Fruit fly (Drosophila melanogaster) whole organism, embryonic: ENCODE results near the gene CG18428.
A peak's percentile ranks its signal among the peaks of the same experiment; 100 is the strongest.

Source experiments
- C15 ChIP-seq: fragments of 200-800 bp; sonication (Bioruptor generic); IDR thresholded peaks from 3 replicates; pipeline ENCODE4 v1.3.6; 2022; ENCODE audit warnings: missing biosample characterization, missing genetic modification characterization
- CG10959 ChIP-seq: fragments of 200-800 bp; sonication (Bioruptor generic); IDR thresholded peaks from 2 replicates; pipeline ENCODE4 v1.3.6; 2022; ENCODE audit warnings: missing biosample characterization, missing genetic modification characterization
- CG12219 ChIP-seq: fragments of 200-800 bp; sonication (Bioruptor generic); optimal IDR thresholded peaks from 3 replicates; lab custom pipeline; 2018; ENCODE audit warnings: missing biosample characterization, mild to moderate bottlenecking, missing genetic modification characterization
- CG13624 ChIP-seq: fragments of 200-800 bp; sonication (Bioruptor generic); optimal IDR thresholded peaks from 2 replicates; lab custom pipeline; 2016; ENCODE audit warnings: missing biosample characterization, missing genetic modification characterization
- CG14965 ChIP-seq: fragments of 200-800 bp; sonication (Bioruptor generic); optimal IDR thresholded peaks from 2 replicates; lab custom pipeline; 2016; ENCODE audit warnings: missing biosample characterization, missing genetic modification characterization, borderline replicate concordance
- CG15514 ChIP-seq: fragments of 200-800 bp; sonication (Bioruptor generic); optimal IDR thresholded peaks from 3 replicates; lab custom pipeline; 2017; ENCODE audit warnings: missing biosample characterization, missing genetic modification characterization, mild to moderate bottlenecking, moderate library complexity, missing genetic modification reagents
- CG1602 ChIP-seq: fragments of 200-800 bp; sonication (Bioruptor generic); optimal IDR thresholded peaks from 3 replicates; lab custom pipeline; 2016; ENCODE audit warnings: missing biosample characterization, missing genetic modification characterization
- CG17186 ChIP-seq: fragments of 200-800 bp; sonication (Bioruptor generic); optimal IDR thresholded peaks from 3 replicates; lab custom pipeline; 2017; ENCODE audit warnings: missing biosample characterization, missing genetic modification reagents, missing genetic modification characterization
- CG17361 ChIP-seq: fragments of 200-800 bp; sonication (Bioruptor generic); IDR thresholded peaks from 3 replicates; pipeline ENCODE4 v1.3.6; 2022; ENCODE audit warnings: missing biosample characterization, missing genetic modification characterization
- CG17385 ChIP-seq: fragments of 200-800 bp; sonication (Bioruptor generic); optimal IDR thresholded peaks from 3 replicates; lab custom pipeline; 2018; ENCODE audit warnings: missing biosample characterization, mild to moderate bottlenecking, missing genetic modification characterization
- CG17568 ChIP-seq: fragments of 200-800 bp; sonication (Bioruptor generic); optimal IDR thresholded peaks from 2 replicates; lab custom pipeline; 2018; ENCODE audit warnings: missing biosample characterization, mild to moderate bottlenecking, missing genetic modification characterization, moderate library complexity
- CG31365 ChIP-seq: fragments of 200-800 bp; sonication (Bioruptor generic); optimal IDR thresholded peaks from 2 replicates; lab custom pipeline; 2018; ENCODE audit warnings: missing biosample characterization, mild to moderate bottlenecking, missing genetic modification characterization
- CG33557 ChIP-seq: fragments of 200-800 bp; sonication (Bioruptor generic); optimal IDR thresholded peaks from 2 replicates; lab custom pipeline; 2019; ENCODE audit warnings: missing biosample characterization, mild to moderate bottlenecking, missing genetic modification characterization, moderate library complexity
- CG4730 ChIP-seq: fragments of 200-800 bp; sonication (Bioruptor generic); IDR thresholded peaks from 2 replicates; pipeline ENCODE4 v1.3.6; 2022; ENCODE audit warnings: missing biosample characterization, missing genetic modification characterization
- CG4854 ChIP-seq: fragments of 200-800 bp; sonication (Bioruptor generic); optimal IDR thresholded peaks from 2 replicates; lab custom pipeline; 2016; ENCODE audit warnings: missing biosample characterization, missing genetic modification characterization, inconsistent platforms
- CG7357 ChIP-seq: fragments of 200-800 bp; sonication (Bioruptor generic); IDR thresholded peaks from 3 replicates; pipeline ENCODE4 v1.3.6; 2022; ENCODE audit warnings: missing biosample characterization, missing genetic modification characterization
- CG7372 ChIP-seq: fragments of 200-800 bp; sonication (Bioruptor generic); IDR thresholded peaks from 2 replicates; pipeline ENCODE4 v1.3.6; 2022; ENCODE audit warnings: missing biosample characterization, missing genetic modification characterization
- CG7928 ChIP-seq: fragments of 200-800 bp; sonication (Bioruptor generic); optimal IDR thresholded peaks from 2 replicates; lab custom pipeline; 2017; ENCODE audit warnings: missing biosample characterization, mild to moderate bottlenecking, missing genetic modification characterization
- CG9727 ChIP-seq: fragments of 200-800 bp; sonication (Bioruptor generic); optimal IDR thresholded peaks from 3 replicates; lab custom pipeline; 2017; ENCODE audit warnings: missing biosample characterization, mild to moderate bottlenecking, missing genetic modification characterization
- Dfd ChIP-seq, 2 experiments: fragments of >200 bp; optimal IDR thresholded peaks; 2 replicates each; lab custom pipeline; 2017; ENCODE audit warnings: missing biosample characterization in 2 of 2, missing genetic modification characterization in 2 of 2
- Drgx ChIP-seq: fragments of 200-800 bp; sonication (Bioruptor generic); IDR thresholded peaks from 2 replicates; pipeline ENCODE4 v1.3.6; 2022; ENCODE audit warnings: missing biosample characterization, missing genetic modification characterization
- Hey ChIP-seq: fragments of 200-800 bp; sonication (Bioruptor generic); optimal IDR thresholded peaks from 3 replicates; lab custom pipeline; 2018; ENCODE audit warnings: missing biosample characterization, mild to moderate bottlenecking, missing genetic modification characterization
- HmgD ChIP-seq: fragments of 200-800 bp; sonication (Bioruptor generic); optimal IDR thresholded peaks from 3 replicates; lab custom pipeline; 2016; ENCODE audit warnings: missing biosample characterization, missing genetic modification characterization
- Hr39 ChIP-seq: fragments of >200 bp; optimal IDR thresholded peaks from 2 replicates; lab custom pipeline; 2017
- Max ChIP-seq: fragments of 200-800 bp; sonication (Bioruptor generic); optimal IDR thresholded peaks from 2 replicates; lab custom pipeline; 2016; ENCODE audit warnings: missing biosample characterization, mild to moderate bottlenecking, missing genetic modification characterization
- Mrtf ChIP-seq: fragments of 200-800 bp; sonication (Bioruptor generic); IDR thresholded peaks from 3 replicates; pipeline ENCODE4 v1.3.6; 2022; ENCODE audit warnings: missing biosample characterization, missing genetic modification characterization
- Nf-YC ChIP-seq: fragments of 200-800 bp; optimal IDR thresholded peaks from 3 replicates; lab custom pipeline; 2019; ENCODE audit warnings: missing biosample characterization, mild to moderate bottlenecking, missing genetic modification characterization, moderate library complexity
- Six4 ChIP-seq: fragments of 200-800 bp; sonication (Bioruptor generic); optimal IDR thresholded peaks from 2 replicates; lab custom pipeline; 2016; ENCODE audit warnings: missing biosample characterization, missing genetic modification characterization
- Sox102F ChIP-seq: fragments of 200-800 bp; sonication (Bioruptor generic); optimal IDR thresholded peaks from 2 replicates; lab custom pipeline; 2018; ENCODE audit warnings: missing biosample characterization, mild to moderate bottlenecking, missing genetic modification characterization, moderate library complexity
- Taf1 ChIP-seq: fragments of 200-800 bp; sonication (Bioruptor generic); IDR thresholded peaks from 2 replicates; pipeline ENCODE4 v1.3.6; 2022; ENCODE audit warnings: missing biosample characterization, missing genetic modification characterization
- al ChIP-seq: fragments of 200-800 bp; sonication (Bioruptor generic); IDR thresholded peaks from 2 replicates; pipeline ENCODE4 v1.3.6; 2022; ENCODE audit warnings: missing biosample characterization, missing genetic modification characterization
- bowl ChIP-seq: fragments of 200-800 bp; sonication (Bioruptor generic); IDR thresholded peaks from 2 replicates; pipeline ENCODE4 v1.3.6; 2022; ENCODE audit warnings: missing biosample characterization, missing genetic modification characterization
- bsh ChIP-seq, 2 experiments: fragments of 200-800 bp; sonication (Bioruptor generic); optimal IDR thresholded peaks; 2 replicates each; lab custom pipeline; 2017 to 2018; ENCODE audit warnings: mild to moderate bottlenecking in 2 of 2, missing biosample characterization in 2 of 2, missing genetic modification characterization in 2 of 2, moderate library complexity in 1 of 2
- cad ChIP-seq: fragments of >200 bp; optimal IDR thresholded peaks from 2 replicates; lab custom pipeline; 2017; ENCODE audit warnings: missing biosample characterization, missing genetic modification characterization
- cg ChIP-seq: fragments of 200-800 bp; sonication (Bioruptor generic); optimal IDR thresholded peaks from 3 replicates; lab custom pipeline; 2019; ENCODE audit warnings: missing biosample characterization, mild to moderate bottlenecking, missing genetic modification characterization, moderate library complexity
- ci ChIP-seq: fragments of 200-800 bp; sonication (Bioruptor generic); IDR thresholded peaks from 3 replicates; pipeline ENCODE4 v1.3.6; 2022; ENCODE audit warnings: missing biosample characterization, missing genetic modification characterization
- corto ChIP-seq: fragments of 200-800 bp; sonication (Bioruptor generic); optimal IDR thresholded peaks from 2 replicates; lab custom pipeline; 2016; ENCODE audit warnings: missing biosample characterization, mild to moderate bottlenecking, missing genetic modification characterization, moderate library complexity
- disco-r ChIP-seq: fragments of 200-800 bp; sonication (Bioruptor generic); optimal IDR thresholded peaks from 2 replicates; lab custom pipeline; 2016; ENCODE audit warnings: missing biosample characterization, missing genetic modification characterization
- eyg ChIP-seq: fragments of 200-800 bp; sonication (Bioruptor generic); optimal IDR thresholded peaks from 3 replicates; lab custom pipeline; 2016; ENCODE audit warnings: missing biosample characterization, missing genetic modification characterization
- ham ChIP-seq: fragments of 200-800 bp; sonication (Bioruptor generic); IDR thresholded peaks from 2 replicates; pipeline ENCODE4 v1.3.6; 2022; ENCODE audit warnings: missing biosample characterization, missing genetic modification characterization
- kah ChIP-seq: fragments of 200-800 bp; sonication (Bioruptor generic); optimal IDR thresholded peaks from 2 replicates; lab custom pipeline; 2018; ENCODE audit warnings: missing biosample characterization, mild to moderate bottlenecking, missing genetic modification characterization
- kay ChIP-seq: fragments of 200-800 bp; sonication (Bioruptor generic); optimal IDR thresholded peaks from 2 replicates; lab custom pipeline; 2016; ENCODE audit warnings: missing biosample characterization, missing genetic modification characterization
- lola ChIP-seq, 3 experiments: fragments of >200 bp in 2 of 3; fragments of 200-800 bp in 1 of 3; sonication (Bioruptor generic) in 1 of 3; optimal IDR thresholded peaks; 2 replicates each; lab custom pipeline; 2017 to 2019; ENCODE audit warnings: missing biosample characterization in 3 of 3, missing genetic modification characterization in 3 of 3, mild to moderate bottlenecking in 1 of 3, moderate library complexity in 1 of 3
- mam ChIP-seq: fragments of 200-800 bp; sonication (Bioruptor generic); optimal IDR thresholded peaks from 3 replicates; lab custom pipeline; 2016; ENCODE audit warnings: missing biosample characterization, missing genetic modification characterization
- mld ChIP-seq: fragments of 200-800 bp; sonication (Bioruptor generic); IDR thresholded peaks from 3 replicates; pipeline ENCODE4 v1.3.6; 2022; ENCODE audit warnings: missing biosample characterization, missing genetic modification characterization; ENCODE audit not compliant: partially characterized antibody
- nerfin-2 ChIP-seq: fragments of 200-800 bp; sonication (Bioruptor generic); IDR thresholded peaks from 2 replicates; pipeline ENCODE4 v1.3.6; 2022; ENCODE audit warnings: missing biosample characterization, missing genetic modification characterization; ENCODE audit not compliant: partially characterized antibody
- rib ChIP-seq: fragments of 200-800 bp; sonication (Bioruptor generic); IDR thresholded peaks from 2 replicates; pipeline ENCODE4 v1.3.6; 2022; ENCODE audit warnings: missing biosample characterization, missing genetic modification characterization
- sd ChIP-seq: fragments of 200-800 bp; sonication (Bioruptor generic); optimal IDR thresholded peaks from 3 replicates; lab custom pipeline; 2018; ENCODE audit warnings: missing biosample characterization, mild to moderate bottlenecking, missing genetic modification characterization, moderate library complexity
- sob ChIP-seq: fragments of 200-800 bp; sonication (Bioruptor generic); IDR thresholded peaks from 2 replicates; pipeline ENCODE4 v1.3.6; 2022; ENCODE audit warnings: missing biosample characterization, missing genetic modification characterization
- stc ChIP-seq: fragments of 200-800 bp; sonication (Bioruptor generic); IDR thresholded peaks from 2 replicates; pipeline ENCODE4 v1.3.6; 2022; ENCODE audit warnings: missing biosample characterization, missing genetic modification characterization
- twi ChIP-seq: fragments of 200-800 bp; optimal IDR thresholded peaks from 2 replicates; lab custom pipeline; 2019; ENCODE audit warnings: missing biosample characterization, mild to moderate bottlenecking, missing genetic modification characterization, moderate library complexity

CG18428 gene

dm6 chr3R:24108902-24109389 is at the start of gene CG18428, which contains the start of gene eIF4EHP (continued):
- TF ChIP-seq al (GFP tag; lab: Robert Waterston, UW) = no peak
- TF ChIP-seq mam = peak; percentile 94
- peak; percentile 54 for TF ChIP-seq disco-r (GFP tag; lab: Kevin White, UChicago)
- TF ChIP-seq CG1602 (GFP tag; lab: Kevin White, UChicago) = peak; percentile 99
- peak; percentile 99 for TF ChIP-seq twi (tag; lab: Kevin White, UChicago)
- TF ChIP-seq CG17186 (GFP tag; lab: Kevin White, UChicago) = peak; percentile 90
- TF ChIP-seq CG17385 (GFP tag; lab: Kevin White, UChicago) = peak; percentile 99
- TF ChIP-seq Nf-YC (tag; lab: Kevin White, UChicago) = peak; percentile 95
- no peak for TF ChIP-seq mld (GFP tag; lab: Robert Waterston, UW)
- peak; percentile 97; the same call in 1 of the 3 replicates for TF ChIP-seq C15 (GFP tag; lab: Robert Waterston, UW)
- TF ChIP-seq Max = peak; percentile 97
- TF ChIP-seq CG4854 (GFP tag; lab: Kevin White, UChicago) = peak; percentile 88
- peak; percentile 99 for TF ChIP-seq sd
- peak; percentile 90 for TF ChIP-seq Hey (tag; lab: Kevin White, UChicago)
- TF ChIP-seq bowl = no peak; the same call in 1 of the 2 replicates
- no peak for TF ChIP-seq CG17361 (GFP tag; lab: Robert Waterston, UW)
- no peak for TF ChIP-seq CG4730 (GFP tag; lab: Robert Waterston, UW)
- peak; percentile 94 for TF ChIP-seq kay (GFP tag; lab: Kevin White, UChicago)
- peak; percentile 100 for TF ChIP-seq CG33557 (GFP tag; lab: Kevin White, UChicago)
- no peak for TF ChIP-seq nerfin-2 (GFP tag; lab: Robert Waterston, UW)
- peak; percentile 82 for TF ChIP-seq corto (GFP tag; lab: Kevin White, UChicago)
- TF ChIP-seq cg (GFP tag; lab: Kevin White, UChicago) = peak; percentile 54
- 0 out of 2 replicates have a peak, but pooled peaks have one; percentile 96 for TF ChIP-seq ham (GFP tag; lab: Robert Waterston, UW)
- TF ChIP-seq CG7372 (GFP tag; lab: Robert Waterston, UW) = no peak
- TF ChIP-seq CG7357 = peak; percentile 98
- TF ChIP-seq CG14965 (GFP tag; lab: Kevin White, UChicago) = peak; percentile 11
- TF ChIP-seq CG17568 (GFP tag; lab: Kevin White, UChicago) = peak; percentile 98
- TF ChIP-seq CG12219 = peak; percentile 97
- peak; percentile 97 to 99 for TF ChIP-seq bsh (GFP tag; optimal IDR thresholded peaks at IDR 0.05; lab: Kevin White, UChicago)
- no peak for TF ChIP-seq cad (GFP tag; lab: Kevin White, UChicago)
- TF ChIP-seq Taf1 = no peak; the same call in 1 of the 2 replicates
- TF ChIP-seq Sox102F (GFP tag; lab: Kevin White, UChicago) = peak; percentile 99
- TF ChIP-seq lola (GFP tag; optimal IDR thresholded peaks at IDR 0.05; lab: Kevin White, UChicago) = peak in 1 of 3 experiments; percentile 100
- TF ChIP-seq ci (GFP tag; lab: Robert Waterston, UW) = no peak; the same call in 2 of the 3 replicates
- TF ChIP-seq sob = no peak
- peak; percentile 79 for TF ChIP-seq CG31365 (tag; lab: Kevin White, UChicago)
- no peak; the same call in 1 of the 3 replicates for TF ChIP-seq Mrtf
- peak; percentile 100 for TF ChIP-seq CG9727 (GFP tag; lab: Kevin White, UChicago)
- peak; percentile 79 for TF ChIP-seq CG7928 (GFP tag; lab: Kevin White, UChicago)
- no peak for TF ChIP-seq Hr39 (lab: Kevin White, UChicago)
- TF ChIP-seq kah (GFP tag; lab: Kevin White, UChicago) = peak; percentile 98
- peak; percentile 95 for TF ChIP-seq CG15514 (GFP tag; lab: Kevin White, UChicago)
- peak; percentile 74 for TF ChIP-seq eyg (GFP tag; lab: Kevin White, UChicago)
- peak; percentile 98 for TF ChIP-seq Six4 (GFP tag; lab: Kevin White, UChicago)
- no peak for TF ChIP-seq Drgx (GFP tag; lab: Robert Waterston, UW)
- TF ChIP-seq stc (GFP tag; lab: Robert Waterston, UW) = no peak
- peak; percentile 71 for TF ChIP-seq HmgD
- TF ChIP-seq Dfd (GFP tag; optimal IDR thresholded peaks at IDR 0.05; lab: Kevin White, UChicago) = no peak
- peak; percentile 81 for TF ChIP-seq CG13624 (GFP tag; lab: Kevin White, UChicago)
- no peak; the same call in 1 of the 2 replicates for TF ChIP-seq CG10959 (GFP tag; lab: Robert Waterston, UW)
- TF ChIP-seq rib (GFP tag; lab: Robert Waterston, UW) = no peak
